Fruit fly (Drosophila melanogaster): ENCODE measurements around the gene CG12523.

- no peak for TF ChIP-seq psq (optimal IDR thresholded peaks at IDR 0.05)
- TF ChIP-seq ttk (optimal IDR thresholded peaks at IDR 0.05): no peak
- no peak for TF ChIP-seq h (optimal IDR thresholded peaks at IDR 0.05)
- no peak for TF ChIP-seq Myc (optimal IDR thresholded peaks at IDR 0.05)
- TF ChIP-seq insv (optimal IDR thresholded peaks at IDR 0.05): no peak
- no peak for TF ChIP-seq Sin3A (optimal IDR thresholded peaks at IDR 0.05)
Measured at dm6 chr3L:10760764-10761163, 40.2 kb upstream of the CG12523 start.
